Fruit fly (Drosophila melanogaster) whole organism, embryonic: ENCODE measurements around the gene scpr-B.
A peak's percentile ranks its signal among the peaks of the same experiment; 100 is the strongest.

Experiments
- B-H2 ChIP-seq: fragments of 200-800 bp; sonication (Bioruptor generic); optimal IDR thresholded peaks from 2 replicates; lab custom pipeline; 2018; ENCODE audit warnings: missing biosample characterization, mild to moderate bottlenecking, missing genetic modification characterization
- BtbVII ChIP-seq: fragments of 200-800 bp; sonication (Bioruptor generic); optimal IDR thresholded peaks from 3 replicates; lab custom pipeline; 2017; ENCODE audit warnings: missing biosample characterization, mild to moderate bottlenecking, missing genetic modification characterization
- CG10959 ChIP-seq: fragments of 200-800 bp; sonication (Bioruptor generic); IDR thresholded peaks from 2 replicates; pipeline ENCODE4 v1.3.6; 2022; ENCODE audit warnings: missing biosample characterization, missing genetic modification characterization
- CG11247 ChIP-seq: fragments of 200-800 bp; sonication (Bioruptor generic); IDR thresholded peaks from 2 replicates; pipeline ENCODE4 v1.3.6; 2022; ENCODE audit warnings: missing biosample characterization, missing genetic modification characterization
- CG1233 ChIP-seq: fragments of 200-800 bp; sonication (Bioruptor generic); optimal IDR thresholded peaks from 4 replicates; lab custom pipeline; 2018; ENCODE audit warnings: missing biosample characterization, mild to moderate bottlenecking, missing genetic modification characterization
- CG13424 ChIP-seq: fragments of 200-800 bp; sonication (Bioruptor generic); optimal IDR thresholded peaks from 2 replicates; lab custom pipeline; 2019; ENCODE audit warnings: missing biosample characterization, mild to moderate bottlenecking, missing genetic modification characterization, moderate library complexity
- CG13624 ChIP-seq: fragments of 200-800 bp; sonication (Bioruptor generic); optimal IDR thresholded peaks from 2 replicates; lab custom pipeline; 2016; ENCODE audit warnings: missing biosample characterization, missing genetic modification characterization
- CG13775 ChIP-seq: fragments of 200-800 bp; sonication (Bioruptor generic); optimal IDR thresholded peaks from 3 replicates; lab custom pipeline; 2017; ENCODE audit warnings: missing biosample characterization, mild to moderate bottlenecking, missing genetic modification characterization
- CG14965 ChIP-seq: fragments of 200-800 bp; sonication (Bioruptor generic); optimal IDR thresholded peaks from 2 replicates; lab custom pipeline; 2016; ENCODE audit warnings: missing biosample characterization, missing genetic modification characterization, borderline replicate concordance
- CG15479 ChIP-seq: fragments of 200-800 bp; sonication (Bioruptor generic); optimal IDR thresholded peaks from 3 replicates; lab custom pipeline; 2019; ENCODE audit warnings: missing biosample characterization, mild to moderate bottlenecking, missing genetic modification characterization, moderate library complexity
- CG1603 ChIP-seq: fragments of 200-800 bp; sonication (Bioruptor generic); optimal IDR thresholded peaks from 2 replicates; lab custom pipeline; 2019; ENCODE audit warnings: missing biosample characterization, mild to moderate bottlenecking, missing genetic modification characterization, moderate library complexity
- CG16813 ChIP-seq: fragments of 200-800 bp; sonication (Bioruptor generic); IDR thresholded peaks from 3 replicates; pipeline ENCODE4 v1.3.6; 2022; ENCODE audit warnings: missing biosample characterization, missing genetic modification characterization; ENCODE audit not compliant: partially characterized antibody
- CG17568 ChIP-seq: fragments of 200-800 bp; sonication (Bioruptor generic); optimal IDR thresholded peaks from 2 replicates; lab custom pipeline; 2018; ENCODE audit warnings: missing biosample characterization, mild to moderate bottlenecking, missing genetic modification characterization, moderate library complexity
- CG2678 ChIP-seq: fragments of 200-800 bp; sonication (Bioruptor generic); optimal IDR thresholded peaks from 3 replicates; lab custom pipeline; 2019; ENCODE audit warnings: missing biosample characterization, mild to moderate bottlenecking, missing genetic modification characterization, moderate library complexity
- CG30403 ChIP-seq: fragments of 200-800 bp; sonication (Bioruptor generic); optimal IDR thresholded peaks from 3 replicates; lab custom pipeline; 2016; ENCODE audit warnings: missing biosample characterization, missing genetic modification characterization
- CG3065 ChIP-seq: fragments of 200-800 bp; sonication (Bioruptor generic); optimal IDR thresholded peaks from 2 replicates; lab custom pipeline; 2016; ENCODE audit warnings: missing biosample characterization, missing genetic modification characterization
- CG34422 ChIP-seq: fragments of 200-800 bp; sonication (Bioruptor generic); IDR thresholded peaks from 3 replicates; pipeline ENCODE4 v1.3.6; 2022; ENCODE audit warnings: missing biosample characterization, missing genetic modification characterization
- CG3847 ChIP-seq: fragments of 200-800 bp; sonication (Bioruptor generic); IDR thresholded peaks from 2 replicates; pipeline ENCODE4 v1.3.6; 2022; ENCODE audit warnings: missing biosample characterization, missing genetic modification characterization
- CG4328 ChIP-seq: fragments of 200-800 bp; sonication (Bioruptor generic); optimal IDR thresholded peaks from 3 replicates; lab custom pipeline; 2017; ENCODE audit warnings: missing biosample characterization, missing genetic modification reagents, missing genetic modification characterization
- CG4360 ChIP-seq: fragments of 200-800 bp; sonication (Bioruptor generic); IDR thresholded peaks from 2 replicates; pipeline ENCODE4 v1.3.6; 2022; ENCODE audit warnings: missing biosample characterization, missing genetic modification characterization
- CG4404 ChIP-seq: fragments of 200-800 bp; sonication (Bioruptor generic); IDR thresholded peaks from 2 replicates; pipeline ENCODE4 v1.3.6; 2022; ENCODE audit warnings: missing biosample characterization, missing genetic modification characterization
- CG8944 ChIP-seq: fragments of 200-800 bp; sonication (Bioruptor generic); optimal IDR thresholded peaks from 3 replicates; lab custom pipeline; 2016; ENCODE audit warnings: missing biosample characterization, missing genetic modification characterization
- Chrac-16 ChIP-seq: fragments of 200-800 bp; sonication (Bioruptor generic); optimal IDR thresholded peaks from 3 replicates; lab custom pipeline; 2016; ENCODE audit warnings: missing biosample characterization, missing genetic modification characterization
- H2.0 ChIP-seq: fragments of 200-800 bp; sonication (Bioruptor generic); IDR thresholded peaks from 2 replicates; pipeline ENCODE4 v1.3.6; 2022; ENCODE audit warnings: missing biosample characterization, missing genetic modification characterization
- HHEX ChIP-seq: fragments of 200-800 bp; sonication (Bioruptor generic); optimal IDR thresholded peaks from 3 replicates; lab custom pipeline; 2017; ENCODE audit warnings: missing biosample characterization, mild to moderate bottlenecking, missing genetic modification characterization, missing genetic modification reagents
- Hey ChIP-seq: fragments of 200-800 bp; sonication (Bioruptor generic); optimal IDR thresholded peaks from 3 replicates; lab custom pipeline; 2018; ENCODE audit warnings: missing biosample characterization, mild to moderate bottlenecking, missing genetic modification characterization
- Nf-YB ChIP-seq: fragments of 200-800 bp; sonication (Bioruptor generic); optimal IDR thresholded peaks from 3 replicates; lab custom pipeline; 2019; ENCODE audit warnings: missing biosample characterization, mild to moderate bottlenecking, missing genetic modification characterization, moderate library complexity
- Taf1 ChIP-seq: fragments of 200-800 bp; sonication (Bioruptor generic); IDR thresholded peaks from 2 replicates; pipeline ENCODE4 v1.3.6; 2022; ENCODE audit warnings: missing biosample characterization, missing genetic modification characterization
- al ChIP-seq: fragments of 200-800 bp; sonication (Bioruptor generic); IDR thresholded peaks from 2 replicates; pipeline ENCODE4 v1.3.6; 2022; ENCODE audit warnings: missing biosample characterization, missing genetic modification characterization
- bcd ChIP-seq: fragments of 200-800 bp; sonication (Bioruptor generic); optimal IDR thresholded peaks from 2 replicates; lab custom pipeline; 2017; ENCODE audit warnings: missing biosample characterization, mild to moderate bottlenecking, missing genetic modification characterization
- caup ChIP-seq: fragments of 200-800 bp; sonication (Bioruptor generic); optimal IDR thresholded peaks from 3 replicates; lab custom pipeline; 2017; ENCODE audit warnings: missing biosample characterization, mild to moderate bottlenecking, missing genetic modification characterization, moderate library complexity; ENCODE audit not compliant: severe bottlenecking
- crc ChIP-seq: fragments of 200-800 bp; sonication (Bioruptor generic); optimal IDR thresholded peaks from 2 replicates; lab custom pipeline; 2016; ENCODE audit warnings: missing biosample characterization, missing genetic modification characterization
- danr ChIP-seq: fragments of 200-800 bp; sonication (Bioruptor generic); IDR thresholded peaks from 2 replicates; pipeline ENCODE4 v1.3.6; 2022; ENCODE audit warnings: missing biosample characterization, missing genetic modification characterization
- dpn ChIP-seq, 2 experiments: fragments of 200-800 bp; sonication (Bioruptor generic); optimal IDR thresholded peaks; 3 replicates each; lab custom pipeline; 2016; ENCODE audit warnings: missing biosample characterization in 2 of 2, missing genetic modification characterization in 2 of 2
- eyg ChIP-seq: fragments of 200-800 bp; sonication (Bioruptor generic); optimal IDR thresholded peaks from 3 replicates; lab custom pipeline; 2016; ENCODE audit warnings: missing biosample characterization, missing genetic modification characterization
- gem ChIP-seq: fragments of 200-800 bp; sonication (Bioruptor generic); optimal IDR thresholded peaks from 2 replicates; lab custom pipeline; 2019; ENCODE audit warnings: missing biosample characterization, mild to moderate bottlenecking, missing genetic modification characterization, moderate library complexity
- knrl ChIP-seq: fragments of 200-800 bp; sonication (Bioruptor generic); IDR thresholded peaks from 3 replicates; pipeline ENCODE4 v1.3.6; 2022; ENCODE audit warnings: missing biosample characterization, missing genetic modification characterization; ENCODE audit not compliant: partially characterized antibody
- lilli ChIP-seq: fragments of 200-800 bp; sonication (Bioruptor generic); optimal IDR thresholded peaks from 3 replicates; lab custom pipeline; 2016; ENCODE audit warnings: missing biosample characterization, missing genetic modification characterization
- nerfin-2 ChIP-seq: fragments of 200-800 bp; sonication (Bioruptor generic); IDR thresholded peaks from 2 replicates; pipeline ENCODE4 v1.3.6; 2022; ENCODE audit warnings: missing biosample characterization, missing genetic modification characterization; ENCODE audit not compliant: partially characterized antibody
- oc ChIP-seq: fragments of 200-800 bp; sonication (Bioruptor generic); optimal IDR thresholded peaks from 2 replicates; lab custom pipeline; 2018; ENCODE audit warnings: missing biosample characterization, mild to moderate bottlenecking, missing genetic modification characterization, moderate library complexity
- otp ChIP-seq: fragments of 200-800 bp; sonication (Bioruptor generic); IDR thresholded peaks from 3 replicates; pipeline ENCODE4, ENCODE4 v1.3.6; 2022; ENCODE audit warnings: missing biosample characterization, missing genetic modification characterization
- pita ChIP-seq: fragments of 200-800 bp; sonication (Bioruptor generic); optimal IDR thresholded peaks from 2 replicates; lab custom pipeline; 2017; ENCODE audit warnings: missing biosample characterization, mild to moderate bottlenecking, missing genetic modification characterization
- psq ChIP-seq: fragments of 200-800 bp; sonication (Bioruptor generic); optimal IDR thresholded peaks from 2 replicates; lab custom pipeline; 2017; ENCODE audit warnings: missing biosample characterization, missing genetic modification characterization
- ro ChIP-seq: fragments of 200-800 bp; sonication (Bioruptor generic); IDR thresholded peaks from 2 replicates; pipeline ENCODE4 v1.3.6; 2022; ENCODE audit warnings: missing biosample characterization, missing genetic modification characterization
- run ChIP-seq: fragments of 200-800 bp; sonication (Bioruptor generic); optimal IDR thresholded peaks from 3 replicates; lab custom pipeline; 2018; ENCODE audit warnings: missing biosample characterization, mild to moderate bottlenecking, missing genetic modification characterization
- sens ChIP-seq: fragments of 200-800 bp; sonication (Bioruptor generic); peaks from one replicate; lab custom pipeline; 2016; ENCODE audit warnings: missing biosample characterization, missing genetic modification characterization
- tap ChIP-seq: fragments of 200-800 bp; optimal IDR thresholded peaks from 3 replicates; lab custom pipeline; 2019; ENCODE audit warnings: missing biosample characterization, mild to moderate bottlenecking, missing genetic modification characterization, moderate library complexity
- tgo ChIP-seq: fragments of 200-800 bp; sonication (Bioruptor generic); IDR thresholded peaks from 3 replicates; pipeline ENCODE4 v1.3.6; 2022; ENCODE audit warnings: missing biosample characterization, missing genetic modification characterization
- vvl ChIP-seq: fragments of 200-800 bp; sonication (Bioruptor generic); IDR thresholded peaks from 2 replicates; pipeline ENCODE4 v1.3.6; 2022; ENCODE audit warnings: missing biosample characterization, missing genetic modification characterization

Gene scpr-B

DNA sequence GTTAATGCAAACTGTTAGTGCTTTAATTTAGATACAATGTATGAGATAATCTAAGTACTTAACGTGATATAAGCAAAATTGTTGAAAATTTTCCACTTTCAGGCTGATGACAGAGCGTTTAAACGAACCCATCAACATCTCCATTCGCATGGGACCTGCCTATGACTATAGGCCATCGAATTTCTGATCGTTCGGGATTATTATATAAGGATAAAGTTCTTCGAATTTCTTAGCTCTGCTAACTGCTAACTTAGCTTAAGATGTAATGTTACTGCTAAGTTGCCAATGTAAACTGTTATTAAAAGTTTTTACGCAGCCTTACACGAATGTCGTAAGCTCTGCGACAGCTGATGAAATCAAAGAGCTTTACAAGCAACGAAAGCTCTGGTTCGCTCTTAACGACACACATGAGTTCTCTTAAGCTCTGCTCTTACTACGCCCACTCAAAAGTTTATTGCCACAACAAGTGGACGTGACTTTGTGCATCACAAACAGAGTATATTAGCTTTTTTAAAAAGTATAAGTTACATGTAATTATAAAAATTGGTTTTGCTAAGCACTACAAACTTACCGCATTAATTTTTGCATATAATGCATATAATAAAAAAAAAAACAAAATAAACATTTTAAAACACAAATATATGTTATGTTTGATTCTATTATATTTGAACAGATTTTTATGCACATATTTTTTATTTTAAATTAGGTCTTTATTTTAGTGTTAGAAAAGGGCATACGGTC is 44.0 kb downstream of the scpr-B start:
- TF ChIP-seq CG13775 (GFP tag; lab: Kevin White, UChicago), result peak; percentile 98
- TF ChIP-seq CG11247 (GFP tag; lab: Robert Waterston, UW), result peak; percentile 97
- TF ChIP-seq psq, result peak; percentile 94
- peak; percentile 98 for TF ChIP-seq HHEX (GFP tag; lab: Kevin White, UChicago)
- peak; percentile 89 for TF ChIP-seq tap
- TF ChIP-seq CG13624, result peak; percentile 97
- TF ChIP-seq CG15479, result peak; percentile 18
- TF ChIP-seq Taf1 (GFP tag; lab: Robert Waterston, UW), result peak; percentile 94
- peak; percentile 99 for TF ChIP-seq CG13424 (tag; lab: Kevin White, UChicago)
- peak; percentile 84 for TF ChIP-seq CG10959 (GFP tag; lab: Robert Waterston, UW)
- peak; percentile 91 for TF ChIP-seq CG17568 (GFP tag; lab: Kevin White, UChicago)
- TF ChIP-seq otp (GFP tag; lab: Robert Waterston, UW), result peak; percentile 90
- peak; percentile 99 for TF ChIP-seq al (GFP tag; lab: Robert Waterston, UW)
- TF ChIP-seq vvl (GFP tag; lab: Robert Waterston, UW), result peak; percentile 98
- peak; percentile 72 for TF ChIP-seq Hey (tag; lab: Kevin White, UChicago)
- TF ChIP-seq dpn (GFP tag; optimal IDR thresholded peaks at IDR 0.05; lab: Kevin White, UChicago), result peak; percentile 96 to 97
- TF ChIP-seq CG4360 (GFP tag; lab: Robert Waterston, UW), result peak; percentile 70
- TF ChIP-seq gem (tag; lab: Kevin White, UChicago), result peak; percentile 100
- peak; percentile 98 for TF ChIP-seq caup (GFP tag; lab: Kevin White, UChicago)
- peak; percentile 89 for TF ChIP-seq Nf-YB
- TF ChIP-seq CG2678 (tag; lab: Kevin White, UChicago), result peak; percentile 100
- peak; percentile 100 for TF ChIP-seq bcd (GFP tag; lab: Kevin White, UChicago)
- no peak for TF ChIP-seq CG14965
- TF ChIP-seq BtbVII, result peak; percentile 98
- peak; percentile 97 for TF ChIP-seq danr (GFP tag; lab: Robert Waterston, UW)
- peak; percentile 98 for TF ChIP-seq CG34422 (GFP tag; lab: Robert Waterston, UW)
- TF ChIP-seq CG1603 (tag; lab: Kevin White, UChicago), result peak; percentile 61
- no peak for TF ChIP-seq eyg (GFP tag; lab: Kevin White, UChicago)
- TF ChIP-seq CG8944 (GFP tag; lab: Kevin White, UChicago), result peak; percentile 78
- no peak for TF ChIP-seq nerfin-2
- TF ChIP-seq run (tag; lab: Kevin White, UChicago), result peak; percentile 98
- TF ChIP-seq H2.0 (GFP tag; lab: Robert Waterston, UW), result peak; percentile 96
- peak; percentile 99 for TF ChIP-seq CG30403 (GFP tag; lab: Kevin White, UChicago)
- TF ChIP-seq CG3065 (GFP tag; lab: Kevin White, UChicago), result peak; percentile 92
- TF ChIP-seq ro (GFP tag; lab: Robert Waterston, UW), result peak; percentile 97
- TF ChIP-seq lilli (GFP tag; lab: Kevin White, UChicago), result peak; percentile 94
- TF ChIP-seq oc, result peak; percentile 97
- TF ChIP-seq B-H2 (GFP tag; lab: Kevin White, UChicago), result peak; percentile 93
- no peak for TF ChIP-seq knrl (GFP tag; lab: Robert Waterston, UW)
- peak; percentile 92 for TF ChIP-seq Chrac-16 (GFP tag; lab: Kevin White, UChicago)
- TF ChIP-seq CG4328, result peak; percentile 99
- peak; percentile 99 for TF ChIP-seq tgo (GFP tag; lab: Robert Waterston, UW)
- TF ChIP-seq CG1233 (GFP tag; lab: Kevin White, UChicago), result peak; percentile 99
- TF ChIP-seq CG3847 (GFP tag; lab: Robert Waterston, UW), result peak; percentile 98
- peak; percentile 97 for TF ChIP-seq sens (GFP tag; lab: Kevin White, UChicago)
- no peak for TF ChIP-seq pita (GFP tag; lab: Kevin White, UChicago)
- peak; percentile 97 for TF ChIP-seq CG4404
- peak; percentile 65 for TF ChIP-seq crc (GFP tag; lab: Kevin White, UChicago)
- TF ChIP-seq CG16813 (GFP tag; lab: Robert Waterston, UW), result no peak
